Worm (Caenorhabditis elegans) whole organism, young adult: ENCODE measurements around the gene C25H3.17.

Source experiments
- ets-4 ChIP-seq: fragments of 200-800 bp; sonication (Bioruptor generic); optimal IDR thresholded peaks from 2 replicates; lab custom pipeline; 2018; ENCODE audit warnings: mild to moderate bottlenecking, missing genetic modification characterization, missing compliant biosample characterization
- snpc-4 ChIP-seq, 5 experiments: fragments of 150-350 bp in 1 of 5; sonication (generic microtip) in 4 of 5; optimal IDR thresholded peaks; 2 replicates each; lab custom pipeline; 2014 to 2018; ENCODE audit warnings: missing genetic modification characterization in 5 of 5, missing biosample characterization in 3 of 5, antibody characterized with exemption in 2 of 5, mild to moderate bottlenecking in 2 of 5, missing compliant biosample characterization in 2 of 5, missing genotype in 2 of 5, moderate library complexity in 2 of 5, missing genetic modification reagents in 1 of 5

DNA sequence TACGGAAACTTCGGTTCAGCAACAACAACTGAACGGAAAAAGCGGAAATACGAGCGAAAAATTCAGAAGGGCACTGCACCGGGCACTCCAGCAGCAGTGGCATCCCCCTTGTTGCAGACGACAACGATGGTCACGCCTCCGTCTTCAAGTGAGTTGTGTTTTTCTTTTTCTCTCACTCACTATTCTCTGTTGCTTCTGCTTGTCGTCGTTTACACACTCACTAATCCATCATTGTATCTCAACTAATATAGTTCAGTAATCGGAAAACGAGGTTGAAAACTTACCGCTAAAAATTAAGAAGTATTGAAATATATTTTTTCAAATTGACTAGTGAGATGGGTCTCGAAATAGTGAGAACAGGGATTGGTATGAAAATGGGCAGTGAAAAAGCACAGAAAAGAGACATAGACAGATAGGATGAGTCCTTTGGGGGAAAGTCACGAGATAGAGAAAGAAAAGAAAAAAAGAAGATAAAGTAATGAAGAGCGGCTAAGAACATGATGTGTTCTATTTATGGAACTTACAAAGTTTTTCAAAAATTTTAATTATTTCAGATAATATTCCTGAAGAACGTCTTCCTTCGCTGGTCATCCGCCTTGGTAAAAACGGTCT is 6.2 kb downstream of the C25H3.17 start:
- TF ChIP-seq snpc-4 (GFP tag; optimal IDR thresholded peaks at IDR 0.05; lab: Kevin White, UChicago) (no peak), snpc-4 (tag; optimal IDR thresholded peaks at IDR 0.05; lab: Kevin White, UChicago) (no peak), ets-4 (GFP tag; lab: Kevin White, UChicago) (no peak)
